1 fruit fly cellular context compared by ENCODE assay signal in genomic region chr3L:7858325-7859114, dm6.
TF ChIP-seq lines count a peak whose summit lies in the region.

No protein-coding gene starts in this region.

TF ChIP-seq in whole organism, embryonic, 481 proteins besides CTCF, POLR2A, EP300 and RAD21 (continued from another document):
- TF ChIP-seq CG10366 (GFP tag; IDR thresholded peaks at IDR 0.05; lab: Robert Waterston, UW) (no peak), HLH4C (GFP tag; IDR thresholded peaks at IDR 0.05; lab: Robert Waterston, UW; ENCODE audit: partially characterized antibody) (no peak), grn (GFP tag; optimal IDR thresholded peaks at IDR 0.05; lab: Kevin White, UChicago) (peak; percentile 66), CG17568 (GFP tag; optimal IDR thresholded peaks at IDR 0.05; lab: Kevin White, UChicago) (no peak), Med (GFP tag; lab: Kevin White, UChicago) (peak; percentile 68), zfh2 (GFP tag; optimal IDR thresholded peaks at IDR 0.05; lab: Kevin White, UChicago) (no peak), br (optimal IDR thresholded peaks at IDR 0.05; lab: Kevin White, UChicago) (no peak), Dip3 (GFP tag; optimal IDR thresholded peaks at IDR 0.05; lab: Kevin White, UChicago) (no peak), slp2 (GFP tag; optimal IDR thresholded peaks at IDR 0.05; lab: Kevin White, UChicago) (no peak), pum (GFP tag; optimal IDR thresholded peaks at IDR 0.05; lab: Kevin White, UChicago) (no peak), CG4424 (GFP tag; optimal IDR thresholded peaks at IDR 0.05; lab: Kevin White, UChicago) (no peak), CG9609 (GFP tag; optimal IDR thresholded peaks at IDR 0.05; lab: Kevin White, UChicago) (peak; percentile 2), Kr (GFP tag; optimal IDR thresholded peaks at IDR 0.05; lab: Kevin White, UChicago) (peak; percentile 27), repo (GFP tag; optimal IDR thresholded peaks at IDR 0.05; lab: Kevin White, UChicago) (no peak), CG12942 (GFP tag; optimal IDR thresholded peaks at IDR 0.05; lab: Kevin White, UChicago) (no peak), phol (tag; optimal IDR thresholded peaks at IDR 0.05; lab: Kevin White, UChicago) (no peak), Hsf (GFP tag; optimal IDR thresholded peaks at IDR 0.05; lab: Kevin White, UChicago) (no peak), eve (GFP tag; optimal IDR thresholded peaks at IDR 0.05; lab: Kevin White, UChicago) (no peak)
